Worm (Caenorhabditis elegans) whole organism, young adult: ENCODE results near the gene tbce-1.

Source experiments
- B0019.2 ChIP-seq: fragments of 200-800 bp; sonication (Bioruptor generic); conservative IDR thresholded peaks from 2 replicates; pipeline ENCODE4 v1.3.6; 2022; ENCODE audit warnings: missing genetic modification reagents, missing genetic modification characterization, missing compliant biosample characterization
- D2030.7 ChIP-seq: fragments of 200-800 bp; sonication (Bioruptor generic); IDR thresholded peaks from 2 replicates; pipeline ENCODE4 v1.3.6; 2022; ENCODE audit warnings: missing genetic modification reagents, missing genetic modification characterization, missing compliant biosample characterization
- F22D6.2 ChIP-seq: sonication (generic microtip); optimal IDR thresholded peaks from 2 replicates; lab custom pipeline; 2016; ENCODE audit warnings: mild to moderate bottlenecking, missing genetic modification characterization, missing compliant biosample characterization
- F37B4.10 ChIP-seq: fragments of 200-800 bp; sonication (Bioruptor generic); IDR thresholded peaks from 2 replicates; pipeline ENCODE4 v1.3.6; 2022; ENCODE audit warnings: missing genetic modification characterization, missing compliant biosample characterization
- F57A8.1 ChIP-seq: fragments of 200-800 bp; sonication (Bioruptor generic); optimal IDR thresholded peaks from 2 replicates; lab custom pipeline; 2018; ENCODE audit warnings: mild to moderate bottlenecking, missing genetic modification characterization, moderate library complexity, missing compliant biosample characterization
- K12H6.12 ChIP-seq: fragments of 200-800 bp; sonication (Bioruptor generic); optimal IDR thresholded peaks from 2 replicates; lab custom pipeline; 2018; ENCODE audit warnings: mild to moderate bottlenecking, missing genetic modification characterization, missing compliant biosample characterization
- T07F8.4 ChIP-seq: sonication (generic microtip); optimal IDR thresholded peaks from 2 replicates; lab custom pipeline; 2016; ENCODE audit warnings: mild to moderate bottlenecking, missing genetic modification characterization, moderate library complexity, missing compliant biosample characterization
- Y56A3A.18 ChIP-seq: fragments of 200-800 bp; sonication (Bioruptor generic); IDR thresholded peaks from 2 replicates; pipeline ENCODE4 v1.3.6; 2022; ENCODE audit warnings: missing genetic modification reagents, missing genetic modification characterization, missing compliant biosample characterization
- Y67H2A.10 ChIP-seq: fragments of 200-800 bp; sonication (Bioruptor generic); conservative IDR thresholded peaks from 2 replicates; pipeline ENCODE4 v1.3.6; 2022; ENCODE audit warnings: missing genetic modification reagents, missing genetic modification characterization, missing compliant biosample characterization
- akir-1 ChIP-seq: fragments of 200-800 bp; sonication (Bioruptor generic); optimal IDR thresholded peaks from 2 replicates; lab custom pipeline; 2018; ENCODE audit warnings: mild to moderate bottlenecking, missing genetic modification characterization, moderate library complexity, missing compliant biosample characterization
- ama-1 ChIP-seq, 3 experiments: fragments of 150-350 bp in 1 of 3; sonication (generic microtip) in 2 of 3; optimal IDR thresholded peaks; 2 replicates each; lab custom pipeline; 2014 to 2018; ENCODE audit warnings: missing biosample characterization in 2 of 3, missing genetic modification characterization in 2 of 3, missing genetic modification reagents in 2 of 3
- aptf-3 ChIP-seq: fragments of 200-800 bp; sonication (Bioruptor generic); IDR thresholded peaks from 2 replicates; pipeline ENCODE4 v1.3.6; 2022; ENCODE audit warnings: missing genetic modification characterization, missing compliant biosample characterization
- athp-1 ChIP-seq: sonication (generic microtip); optimal IDR thresholded peaks from 2 replicates; lab custom pipeline; 2017; ENCODE audit warnings: mild to moderate bottlenecking, missing genetic modification characterization, missing compliant biosample characterization
- attf-5 ChIP-seq: fragments of 200-800 bp; sonication (Bioruptor generic); optimal IDR thresholded peaks from 2 replicates; lab custom pipeline; 2018; ENCODE audit warnings: mild to moderate bottlenecking, missing genetic modification characterization, missing compliant biosample characterization
- attf-6 ChIP-seq: fragments of 200-800 bp; sonication (Bioruptor generic); IDR thresholded peaks from 2 replicates; pipeline ENCODE4 v1.3.6; 2022; ENCODE audit warnings: missing genetic modification reagents, missing genetic modification characterization, missing compliant biosample characterization
- ceh-100 ChIP-seq: fragments of 200-800 bp; sonication (Bioruptor generic); IDR thresholded peaks from 2 replicates; pipeline ENCODE4 v1.3.6; 2022; ENCODE audit warnings: missing genetic modification reagents, missing genetic modification characterization, missing compliant biosample characterization
- ceh-58 ChIP-seq: fragments of 200-800 bp; sonication (Bioruptor generic); IDR thresholded peaks from 2 replicates; pipeline ENCODE4 v1.3.6; 2022; ENCODE audit warnings: missing genetic modification characterization, missing compliant biosample characterization
- ceh-79 ChIP-seq: sonication (generic microtip); optimal IDR thresholded peaks from 2 replicates; lab custom pipeline; 2017; ENCODE audit warnings: mild to moderate bottlenecking, missing genetic modification characterization, missing compliant biosample characterization
- chd-7 ChIP-seq: sonication (generic microtip); optimal IDR thresholded peaks from 2 replicates; lab custom pipeline; 2016; ENCODE audit warnings: mild to moderate bottlenecking, missing genetic modification characterization, moderate library complexity, missing compliant biosample characterization
- die-1 ChIP-seq: sonication (generic microtip); optimal IDR thresholded peaks from 2 replicates; lab custom pipeline; 2016; ENCODE audit warnings: missing genotype, mild to moderate bottlenecking, missing genetic modification characterization, missing compliant biosample characterization
- dox-1 ChIP-seq: fragments of 200-800 bp; sonication (Bioruptor generic); IDR thresholded peaks from 2 replicates; pipeline ENCODE4 v1.3.6; 2022; ENCODE audit warnings: missing genetic modification reagents, missing genetic modification characterization, missing compliant biosample characterization
- dpff-1 ChIP-seq: sonication (generic microtip); optimal IDR thresholded peaks from 2 replicates; lab custom pipeline; 2017; ENCODE audit warnings: mild to moderate bottlenecking, missing genetic modification characterization, missing compliant biosample characterization
- egl-18 ChIP-seq: fragments of 200-800 bp; sonication (Bioruptor generic); IDR thresholded peaks from 2 replicates; pipeline ENCODE4 v1.3.6; 2022; ENCODE audit warnings: missing genetic modification reagents, missing genetic modification characterization, missing compliant biosample characterization
- egl-44 ChIP-seq: fragments of 200-800 bp; sonication (Bioruptor generic); IDR thresholded peaks from 2 replicates; pipeline ENCODE4 v1.3.6; 2022; ENCODE audit warnings: missing genetic modification reagents, missing genetic modification characterization, missing compliant biosample characterization
- egrh-3 ChIP-seq: fragments of 200-800 bp; sonication (Bioruptor generic); IDR thresholded peaks from 2 replicates; pipeline ENCODE4 v1.3.6; 2022; ENCODE audit warnings: missing genetic modification reagents, missing genetic modification characterization, missing compliant biosample characterization
- ets-4 ChIP-seq: fragments of 200-800 bp; sonication (Bioruptor generic); optimal IDR thresholded peaks from 2 replicates; lab custom pipeline; 2018; ENCODE audit warnings: mild to moderate bottlenecking, missing genetic modification characterization, missing compliant biosample characterization
- him-1 ChIP-seq: sonication (generic microtip); optimal IDR thresholded peaks from 2 replicates; lab custom pipeline; 2016; ENCODE audit warnings: missing genotype, missing genetic modification reagents, missing genetic modification characterization, missing compliant biosample characterization
- hmg-1.2 ChIP-seq: fragments of 200-800 bp; sonication (Bioruptor generic); IDR thresholded peaks from 2 replicates; pipeline ENCODE4 v1.3.6; 2022; ENCODE audit warnings: missing genetic modification reagents, missing genetic modification characterization, missing compliant biosample characterization
- let-526 ChIP-seq: fragments of 200-800 bp; sonication (Bioruptor generic); IDR thresholded peaks from 2 replicates; pipeline ENCODE4 v1.3.6; 2022; ENCODE audit warnings: missing genetic modification reagents, missing genetic modification characterization, missing compliant biosample characterization
- lin-54 ChIP-seq: fragments of 200-800 bp; sonication (Bioruptor generic); optimal IDR thresholded peaks from 2 replicates; lab custom pipeline; 2018; ENCODE audit warnings: mild to moderate bottlenecking, missing genetic modification characterization, missing compliant biosample characterization
- lsl-1 ChIP-seq: fragments of 200-800 bp; sonication (Bioruptor generic); optimal IDR thresholded peaks from 2 replicates; lab custom pipeline; 2018; ENCODE audit warnings: mild to moderate bottlenecking, missing genetic modification characterization, moderate library complexity, missing compliant biosample characterization
- madf-8 ChIP-seq: fragments of 200-800 bp; sonication (Bioruptor generic); conservative IDR thresholded peaks from 2 replicates; pipeline ENCODE4 v1.3.6; 2022; ENCODE audit warnings: missing genetic modification reagents, missing genetic modification characterization, missing compliant biosample characterization
- nfya-2 ChIP-seq: fragments of 200-800 bp; sonication (Bioruptor generic); IDR thresholded peaks from 2 replicates; pipeline ENCODE4 v1.3.6; 2022; ENCODE audit warnings: missing genetic modification reagents, missing genetic modification characterization, missing compliant biosample characterization
- nhr-120 ChIP-seq: fragments of 200-800 bp; sonication (Bioruptor generic); IDR thresholded peaks from 2 replicates; pipeline ENCODE4 v1.3.6; 2022; ENCODE audit warnings: missing genetic modification characterization, missing compliant biosample characterization
- nhr-179 ChIP-seq: sonication (generic microtip); optimal IDR thresholded peaks from 2 replicates; lab custom pipeline; 2016; ENCODE audit warnings: mild to moderate bottlenecking, missing genetic modification characterization, missing compliant biosample characterization
- nhr-27 ChIP-seq: fragments of 200-800 bp; sonication (Bioruptor generic); optimal IDR thresholded peaks from 2 replicates; lab custom pipeline; 2018; ENCODE audit warnings: mild to moderate bottlenecking, missing genetic modification characterization, moderate library complexity, missing compliant biosample characterization
- nhr-90 ChIP-seq: sonication (generic microtip); optimal IDR thresholded peaks from 2 replicates; lab custom pipeline; 2016; ENCODE audit warnings: missing genotype, mild to moderate bottlenecking, missing genetic modification characterization, missing compliant biosample characterization
- pbrm-1 ChIP-seq: fragments of 200-800 bp; sonication (Bioruptor generic); IDR thresholded peaks from 2 replicates; pipeline ENCODE4 v1.3.6; 2022; ENCODE audit warnings: missing genetic modification reagents, missing genetic modification characterization, missing compliant biosample characterization
- pha-4 ChIP-seq: fragments of 150-350 bp; sonication (generic microtip); optimal IDR thresholded peaks from 2 replicates; lab custom pipeline; 2014; ENCODE audit warnings: missing biosample characterization, missing genetic modification reagents, missing genetic modification characterization
- repo-1 ChIP-seq: sonication (generic microtip); optimal IDR thresholded peaks from 2 replicates; lab custom pipeline; 2017; ENCODE audit warnings: mild to moderate bottlenecking, missing genetic modification characterization, missing compliant biosample characterization
- snpc-4 ChIP-seq, 5 experiments: fragments of 150-350 bp in 1 of 5; sonication (generic microtip) in 4 of 5; optimal IDR thresholded peaks; 2 replicates each; lab custom pipeline; 2014 to 2018; ENCODE audit warnings: missing genetic modification characterization in 5 of 5, missing biosample characterization in 3 of 5, antibody characterized with exemption in 2 of 5, mild to moderate bottlenecking in 2 of 5, missing compliant biosample characterization in 2 of 5, missing genotype in 2 of 5, moderate library complexity in 2 of 5, missing genetic modification reagents in 1 of 5
- unc-130 ChIP-seq: sonication (generic microtip); optimal IDR thresholded peaks from 2 replicates; lab custom pipeline; 2016; ENCODE audit warnings: missing genetic modification reagents, missing genetic modification characterization, missing compliant biosample characterization
- xnd-1 ChIP-seq: sonication (generic microtip); optimal IDR thresholded peaks from 2 replicates; lab custom pipeline; 2016; ENCODE audit warnings: missing genotype, missing genetic modification reagents, missing genetic modification characterization, missing compliant biosample characterization
- ztf-25 ChIP-seq: fragments of 200-800 bp; sonication (Bioruptor generic); IDR thresholded peaks from 2 replicates; pipeline ENCODE4 v1.3.6; 2022; ENCODE audit warnings: missing genetic modification reagents, missing genetic modification characterization, missing compliant biosample characterization
- ztf-28 ChIP-seq: fragments of 200-800 bp; sonication (Bioruptor generic); IDR thresholded peaks from 2 replicates; pipeline ENCODE4 v1.3.6; 2022; ENCODE audit warnings: missing genetic modification reagents, missing genetic modification characterization, missing compliant biosample characterization
- ztf-3 ChIP-seq: fragments of 200-800 bp; sonication (Bioruptor generic); optimal IDR thresholded peaks from 2 replicates; lab custom pipeline; 2018; ENCODE audit warnings: mild to moderate bottlenecking, missing genetic modification characterization, missing compliant biosample characterization

The tbce-1 gene

ce11 chrIV:8266024-8266949 lies 28.2 kb upstream of the tbce-1 start (continued):
- TF ChIP-seq madf-8 (GFP tag; lab: Robert Waterston, UW), result no peak
- TF ChIP-seq chd-7 (tag; lab: Kevin White, UChicago), result peak; percentile 26
- TF ChIP-seq unc-130 (GFP tag; lab: Kevin White, UChicago), result no peak
- TF ChIP-seq F57A8.1 (GFP tag; lab: Kevin White, UChicago), result no peak
- TF ChIP-seq B0019.2 (GFP tag; lab: Robert Waterston, UW), result no peak
- TF ChIP-seq pbrm-1 (GFP tag; lab: Robert Waterston, UW), result peak; percentile 23; the same call in 1 of the 2 replicates
- no peak for TF ChIP-seq nhr-179
- no peak; the same call in 1 of the 2 replicates for TF ChIP-seq ztf-28 (GFP tag; lab: Robert Waterston, UW)
- no peak for TF ChIP-seq die-1 (tag; lab: Kevin White, UChicago)
- TF ChIP-seq T07F8.4, result no peak
- 0 out of 2 replicates have a peak, but pooled peaks have one; percentile 68 for TF ChIP-seq nfya-2 (GFP tag; lab: Robert Waterston, UW)
- no peak; the same call in 1 of the 2 replicates for TF ChIP-seq Y56A3A.18
- no peak for TF ChIP-seq egl-44 (GFP tag; lab: Robert Waterston, UW)
- no peak for TF ChIP-seq K12H6.12 (tag; lab: Kevin White, UChicago)
- no peak for TF ChIP-seq ceh-79 (tag; lab: Kevin White, UChicago)
- TF ChIP-seq nhr-120 (GFP tag; lab: Robert Waterston, UW), result no peak
- TF ChIP-seq F37B4.10 (GFP tag; lab: Robert Waterston, UW), result no peak
- 0 out of 2 replicates have a peak, but pooled peaks have one; percentile 73 for TF ChIP-seq ceh-58 (GFP tag; lab: Robert Waterston, UW)
- TF ChIP-seq lsl-1 (GFP tag; lab: Kevin White, UChicago), result no peak
- no peak for TF ChIP-seq ceh-100 (GFP tag; lab: Robert Waterston, UW)
- TF ChIP-seq dpff-1 (tag; lab: Kevin White, UChicago), result no peak
- no peak for TF ChIP-seq pha-4 (tag; lab: Kevin White, UChicago)
- peak; percentile 61; the same call in 1 of the 2 replicates for TF ChIP-seq egrh-3 (GFP tag; lab: Robert Waterston, UW)
- TF ChIP-seq let-526 (GFP tag; lab: Robert Waterston, UW), result peak; percentile 54; the same call in 1 of the 2 replicates
- TF ChIP-seq egl-18 (GFP tag; lab: Robert Waterston, UW), result no peak
- TF ChIP-seq ets-4 (GFP tag; lab: Kevin White, UChicago), result no peak
- TF ChIP-seq F22D6.2, result no peak
- TF ChIP-seq snpc-4 (GFP tag; optimal IDR thresholded peaks at IDR 0.05; lab: Kevin White, UChicago), result no peak
- peak in 1 of 4 experiments; percentile 7 for TF ChIP-seq snpc-4 (tag; optimal IDR thresholded peaks at IDR 0.05; lab: Kevin White, UChicago)
- no peak for TF ChIP-seq nhr-27 (tag; lab: Kevin White, UChicago)
- no peak for TF ChIP-seq athp-1 (tag; lab: Kevin White, UChicago)
- TF ChIP-seq lin-54 (GFP tag; lab: Kevin White, UChicago), result peak; percentile 34
- TF ChIP-seq repo-1 (tag; lab: Kevin White, UChicago), result peak; percentile 90
- no peak for TF ChIP-seq dox-1 (GFP tag; lab: Robert Waterston, UW)
- peak; percentile 15 for TF ChIP-seq attf-5
- no peak for TF ChIP-seq ztf-25 (GFP tag; lab: Robert Waterston, UW)
- TF ChIP-seq xnd-1 (tag; lab: Kevin White, UChicago), result no peak
- TF ChIP-seq D2030.7 (GFP tag; lab: Robert Waterston, UW), result no peak
- TF ChIP-seq hmg-1.2 (GFP tag; lab: Robert Waterston, UW), result no peak; the same call in 1 of the 2 replicates
- TF ChIP-seq aptf-3, result no peak
- peak; percentile 78 for TF ChIP-seq nhr-90 (tag; lab: Kevin White, UChicago)
- TF ChIP-seq ama-1 (optimal IDR thresholded peaks at IDR 0.05; lab: Kevin White, UChicago), result peak; percentile 7
- TF ChIP-seq ama-1 (GFP tag; optimal IDR thresholded peaks at IDR 0.05; lab: Kevin White, UChicago), result no peak
- no peak for TF ChIP-seq ztf-3 (GFP tag; lab: Kevin White, UChicago)
- TF ChIP-seq akir-1 (GFP tag; lab: Kevin White, UChicago), result no peak
- 0 out of 2 replicates have a peak, but pooled peaks have one; percentile 43 for TF ChIP-seq attf-6 (GFP tag; lab: Robert Waterston, UW)
- TF ChIP-seq Y67H2A.10, result no peak
- no peak for TF ChIP-seq him-1 (tag; lab: Kevin White, UChicago)
